Fruit fly (Drosophila melanogaster) whole organism, embryonic: ENCODE measurements around the gene alpha-Est3.

Experiments
- Abd-B ChIP-seq: fragments of 200-800 bp; sonication (Bioruptor generic); optimal IDR thresholded peaks from 2 replicates; lab custom pipeline; 2018; ENCODE audit warnings: missing biosample characterization, mild to moderate bottlenecking, missing genetic modification characterization, moderate library complexity
- Atf3 ChIP-seq: fragments of 200-800 bp; sonication (Bioruptor generic); optimal IDR thresholded peaks from 3 replicates; lab custom pipeline; 2016; ENCODE audit warnings: missing biosample characterization, missing genetic modification characterization
- B-H2 ChIP-seq: fragments of 200-800 bp; sonication (Bioruptor generic); optimal IDR thresholded peaks from 2 replicates; lab custom pipeline; 2018; ENCODE audit warnings: missing biosample characterization, mild to moderate bottlenecking, missing genetic modification characterization
- CG12391 ChIP-seq: fragments of 200-800 bp; sonication (Bioruptor generic); optimal IDR thresholded peaks from 3 replicates; lab custom pipeline; 2018; ENCODE audit warnings: missing biosample characterization, mild to moderate bottlenecking, missing genetic modification characterization, moderate library complexity
- CG13287 ChIP-seq: fragments of 200-800 bp; sonication (Bioruptor generic); IDR thresholded peaks from 2 replicates; pipeline ENCODE4 v1.3.6; 2022; ENCODE audit warnings: missing biosample characterization, missing genetic modification characterization; ENCODE audit not compliant: partially characterized antibody
- CG14441 ChIP-seq: fragments of 200-800 bp; sonication (Bioruptor generic); IDR thresholded peaks from 2 replicates; pipeline ENCODE4 v1.3.6; 2022; ENCODE audit warnings: missing biosample characterization, missing genetic modification characterization
- CG15073 ChIP-seq: fragments of 200-800 bp; sonication (Bioruptor generic); optimal IDR thresholded peaks from 2 replicates; lab custom pipeline; 2016; ENCODE audit warnings: missing biosample characterization, missing genetic modification characterization
- CG17328 ChIP-seq: fragments of 200-800 bp; sonication (Bioruptor generic); IDR thresholded peaks from 2 replicates; pipeline ENCODE4 v1.3.6; 2022; ENCODE audit warnings: missing biosample characterization, missing genetic modification characterization
- CG17359 ChIP-seq: fragments of 200-800 bp; sonication (Bioruptor generic); optimal IDR thresholded peaks from 3 replicates; lab custom pipeline; 2018; ENCODE audit warnings: missing biosample characterization, mild to moderate bottlenecking, missing genetic modification characterization, moderate library complexity
- CG2202 ChIP-seq: fragments of 200-800 bp; sonication (Bioruptor generic); optimal IDR thresholded peaks from 2 replicates; lab custom pipeline; 2018; ENCODE audit warnings: missing biosample characterization, mild to moderate bottlenecking, missing genetic modification characterization
- CG2678 ChIP-seq: fragments of 200-800 bp; sonication (Bioruptor generic); optimal IDR thresholded peaks from 3 replicates; lab custom pipeline; 2019; ENCODE audit warnings: missing biosample characterization, mild to moderate bottlenecking, missing genetic modification characterization, moderate library complexity
- CG31388 ChIP-seq: fragments of 200-800 bp; sonication (Bioruptor generic); optimal IDR thresholded peaks from 2 replicates; lab custom pipeline; 2016; ENCODE audit warnings: missing biosample characterization, missing genetic modification characterization
- CG3163 ChIP-seq: fragments of 200-800 bp; sonication (Bioruptor generic); optimal IDR thresholded peaks from 3 replicates; lab custom pipeline; 2016; ENCODE audit warnings: missing biosample characterization, missing genetic modification characterization
- CG3995 ChIP-seq: fragments of 200-800 bp; sonication (Bioruptor generic); optimal IDR thresholded peaks from 3 replicates; lab custom pipeline; 2016; ENCODE audit warnings: missing biosample characterization, missing genetic modification characterization
- CG42726 ChIP-seq: fragments of 200-800 bp; sonication (Bioruptor generic); IDR thresholded peaks from 2 replicates; pipeline ENCODE4 v1.3.6; 2022; ENCODE audit warnings: missing biosample characterization, missing genetic modification characterization; ENCODE audit not compliant: partially characterized antibody
- CG4404 ChIP-seq: fragments of 200-800 bp; sonication (Bioruptor generic); IDR thresholded peaks from 2 replicates; pipeline ENCODE4 v1.3.6; 2022; ENCODE audit warnings: missing biosample characterization, missing genetic modification characterization
- CG4854 ChIP-seq: fragments of 200-800 bp; sonication (Bioruptor generic); optimal IDR thresholded peaks from 2 replicates; lab custom pipeline; 2016; ENCODE audit warnings: missing biosample characterization, missing genetic modification characterization, inconsistent platforms
- CG7357 ChIP-seq: fragments of 200-800 bp; sonication (Bioruptor generic); IDR thresholded peaks from 3 replicates; pipeline ENCODE4 v1.3.6; 2022; ENCODE audit warnings: missing biosample characterization, missing genetic modification characterization
- CG7745 ChIP-seq: fragments of 200-800 bp; sonication (Bioruptor generic); optimal IDR thresholded peaks from 2 replicates; lab custom pipeline; 2018; ENCODE audit warnings: missing biosample characterization, mild to moderate bottlenecking, missing genetic modification characterization, moderate library complexity
- CG9817 ChIP-seq: fragments of 200-800 bp; sonication (Bioruptor generic); optimal IDR thresholded peaks from 2 replicates; lab custom pipeline; 2018; ENCODE audit warnings: missing biosample characterization, mild to moderate bottlenecking, missing genetic modification characterization, moderate library complexity
- CkIIα-i1 ChIP-seq: fragments of 200-800 bp; sonication (Bioruptor generic); IDR thresholded peaks from 2 replicates; pipeline ENCODE4 v1.3.6; 2022; ENCODE audit warnings: missing biosample characterization, missing genetic modification characterization
- Fer1 ChIP-seq: fragments of 200-800 bp; sonication (Bioruptor generic); optimal IDR thresholded peaks from 2 replicates; lab custom pipeline; 2017; ENCODE audit warnings: missing biosample characterization, mild to moderate bottlenecking, missing genetic modification characterization
- Fer2 ChIP-seq: fragments of 200-800 bp; sonication (Bioruptor generic); optimal IDR thresholded peaks from 2 replicates; lab custom pipeline; 2018; ENCODE audit warnings: missing biosample characterization, mild to moderate bottlenecking, missing genetic modification characterization, moderate library complexity
- Gug ChIP-seq: fragments of 200-800 bp; sonication (Bioruptor generic); IDR thresholded peaks from 4 replicates; pipeline ENCODE4 v1.3.6; 2022; ENCODE audit warnings: missing biosample characterization, missing genetic modification characterization
- HHEX ChIP-seq: fragments of 200-800 bp; sonication (Bioruptor generic); optimal IDR thresholded peaks from 3 replicates; lab custom pipeline; 2017; ENCODE audit warnings: missing biosample characterization, mild to moderate bottlenecking, missing genetic modification characterization, missing genetic modification reagents
- Med ChIP-seq: fragments of 200-800 bp; sonication (Bioruptor generic); peaks from one replicate; lab custom pipeline; 2016; ENCODE audit warnings: missing biosample characterization, missing genetic modification characterization, mild to moderate bottlenecking, inconsistent platforms, moderate library complexity
- NFAT ChIP-seq: fragments of 200-800 bp; sonication (Bioruptor generic); IDR thresholded peaks from 2 replicates; pipeline ENCODE4 v1.3.6; 2022; ENCODE audit warnings: missing biosample characterization, missing genetic modification characterization
- Neu2 ChIP-seq: fragments of 200-800 bp; sonication (Bioruptor generic); optimal IDR thresholded peaks from 3 replicates; lab custom pipeline; 2016; ENCODE audit warnings: missing biosample characterization, missing genetic modification characterization, borderline replicate concordance
- Oli ChIP-seq: fragments of 200-800 bp; sonication (Bioruptor generic); optimal IDR thresholded peaks from 2 replicates; lab custom pipeline; 2018; ENCODE audit warnings: missing biosample characterization, mild to moderate bottlenecking, missing genetic modification characterization, moderate library complexity
- Opbp ChIP-seq: fragments of 200-800 bp; sonication (Bioruptor generic); IDR thresholded peaks from 3 replicates; pipeline ENCODE4 v1.3.6; 2022; ENCODE audit warnings: missing biosample characterization, missing genetic modification characterization; ENCODE audit not compliant: partially characterized antibody
- Optix ChIP-seq: fragments of 200-800 bp; sonication (Bioruptor generic); IDR thresholded peaks from 3 replicates; pipeline ENCODE4 v1.3.6; 2022; ENCODE audit warnings: missing biosample characterization, missing genetic modification characterization
- bab2 ChIP-seq: fragments of 200-800 bp; sonication (Bioruptor generic); optimal IDR thresholded peaks from 2 replicates; lab custom pipeline; 2016; ENCODE audit warnings: missing biosample characterization, missing genetic modification characterization
- crol ChIP-seq: fragments of 200-800 bp; sonication (Bioruptor generic); IDR thresholded peaks from 2 replicates; pipeline ENCODE4 v1.3.6; 2022; ENCODE audit warnings: missing biosample characterization, missing genetic modification characterization
- dpn ChIP-seq, 2 experiments: fragments of 200-800 bp; sonication (Bioruptor generic); optimal IDR thresholded peaks; 3 replicates each; lab custom pipeline; 2016; ENCODE audit warnings: missing biosample characterization in 2 of 2, missing genetic modification characterization in 2 of 2
- dysf ChIP-seq: fragments of 200-800 bp; sonication (Bioruptor generic); IDR thresholded peaks from 3 replicates; pipeline ENCODE4 v1.3.6; 2022; ENCODE audit warnings: missing biosample characterization, missing genetic modification characterization
- eve ChIP-seq, 2 experiments: fragments of >200 bp; optimal IDR thresholded peaks; 2 replicates each; lab custom pipeline; 2017; ENCODE audit warnings: missing biosample characterization in 2 of 2, missing genetic modification characterization in 2 of 2
- exex ChIP-seq: fragments of 200-800 bp; sonication (Bioruptor generic); optimal IDR thresholded peaks from 4 replicates; lab custom pipeline; 2018; ENCODE audit warnings: missing biosample characterization, mild to moderate bottlenecking, missing genetic modification characterization, moderate library complexity
- gfzf ChIP-seq: fragments of 200-800 bp; sonication (Bioruptor generic); optimal IDR thresholded peaks from 2 replicates; lab custom pipeline; 2016; ENCODE audit warnings: missing biosample characterization, mild to moderate bottlenecking, missing genetic modification characterization, moderate library complexity
- kah ChIP-seq: fragments of 200-800 bp; sonication (Bioruptor generic); optimal IDR thresholded peaks from 2 replicates; lab custom pipeline; 2018; ENCODE audit warnings: missing biosample characterization, mild to moderate bottlenecking, missing genetic modification characterization
- ken ChIP-seq: fragments of 200-800 bp; sonication (Bioruptor generic); IDR thresholded peaks from 3 replicates; pipeline ENCODE4 v1.3.6; 2022; ENCODE audit warnings: missing biosample characterization, missing genetic modification characterization
- lbe ChIP-seq: fragments of 200-800 bp; sonication (Bioruptor generic); optimal IDR thresholded peaks from 2 replicates; lab custom pipeline; 2016; ENCODE audit warnings: missing biosample characterization, mild to moderate bottlenecking, missing genetic modification characterization
- luna ChIP-seq: fragments of 200-800 bp; sonication (Bioruptor generic); optimal IDR thresholded peaks from 2 replicates; lab custom pipeline; 2016; ENCODE audit warnings: missing biosample characterization, missing genetic modification characterization
- nom ChIP-seq: fragments of 200-800 bp; sonication (Bioruptor generic); optimal IDR thresholded peaks from 2 replicates; lab custom pipeline; 2017; ENCODE audit warnings: missing biosample characterization, missing genetic modification characterization, mild to moderate bottlenecking, moderate library complexity, missing genetic modification reagents
- pita ChIP-seq: fragments of 200-800 bp; sonication (Bioruptor generic); optimal IDR thresholded peaks from 2 replicates; lab custom pipeline; 2017; ENCODE audit warnings: missing biosample characterization, mild to moderate bottlenecking, missing genetic modification characterization
- pzg ChIP-seq: fragments of 200-800 bp; sonication (Bioruptor generic); optimal IDR thresholded peaks from 3 replicates; lab custom pipeline; 2018; ENCODE audit warnings: missing biosample characterization, mild to moderate bottlenecking, missing genetic modification characterization, moderate library complexity
- sug ChIP-seq: fragments of 200-800 bp; optimal IDR thresholded peaks from 2 replicates; lab custom pipeline; 2019; ENCODE audit warnings: missing biosample characterization, mild to moderate bottlenecking, missing genetic modification characterization, moderate library complexity
- tna ChIP-seq: fragments of 200-800 bp; sonication (Bioruptor generic); IDR thresholded peaks from 2 replicates; pipeline ENCODE4 v1.3.6; 2022; ENCODE audit warnings: missing biosample characterization, missing genetic modification characterization; ENCODE audit not compliant: partially characterized antibody
- tup ChIP-seq: fragments of 200-800 bp; sonication (Bioruptor generic); optimal IDR thresholded peaks from 2 replicates; lab custom pipeline; 2016; ENCODE audit warnings: missing biosample characterization, mild to moderate bottlenecking, missing genetic modification characterization, moderate library complexity
- vfl ChIP-seq: fragments of 200-800 bp; sonication (Bioruptor generic); optimal IDR thresholded peaks from 2 replicates; lab custom pipeline; 2016; ENCODE audit warnings: missing biosample characterization, missing genetic modification characterization
- vvl ChIP-seq: fragments of 200-800 bp; sonication (Bioruptor generic); IDR thresholded peaks from 2 replicates; pipeline ENCODE4 v1.3.6; 2022; ENCODE audit warnings: missing biosample characterization, missing genetic modification characterization
- wdn ChIP-seq: fragments of 200-800 bp; sonication (Bioruptor generic); IDR thresholded peaks from 2 replicates; pipeline ENCODE4 v1.3.6; 2022; ENCODE audit warnings: missing biosample characterization, missing genetic modification characterization

The alpha-Est3 gene

DNA sequence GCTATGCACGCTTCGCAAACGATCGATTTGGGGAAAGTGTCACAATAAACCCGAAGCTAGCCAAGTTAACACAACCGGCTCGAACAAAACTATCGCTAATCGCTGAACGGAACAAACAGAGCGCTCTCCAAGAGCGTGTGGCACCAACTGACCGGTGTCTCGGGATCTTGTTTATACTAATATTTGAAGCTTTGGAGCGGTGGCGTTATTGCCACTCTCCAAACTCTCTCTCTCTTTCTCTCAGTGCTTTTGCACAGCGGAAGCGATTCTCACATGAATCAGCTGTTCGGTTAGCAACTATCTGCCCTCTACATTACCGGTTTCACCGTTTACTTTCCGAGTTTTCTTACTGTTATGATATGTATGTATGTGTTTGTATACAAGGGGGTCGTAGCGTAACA lies 50.0 kb downstream of the alpha-Est3 start (continued):
- TF ChIP-seq CG2678 (tag; lab: Kevin White, UChicago), result no peak
- TF ChIP-seq Opbp (GFP tag; lab: Robert Waterston, UW), result no peak
- no peak for TF ChIP-seq crol (GFP tag; lab: Robert Waterston, UW)
- TF ChIP-seq CG4854 (GFP tag; lab: Kevin White, UChicago), result no peak
- no peak for TF ChIP-seq CG3995 (GFP tag; lab: Kevin White, UChicago)
- TF ChIP-seq CG7745, result no peak
- TF ChIP-seq CG4404, result no peak
- no peak for TF ChIP-seq CG2202 (tag; lab: Kevin White, UChicago)
- no peak for TF ChIP-seq vfl (GFP tag; lab: Kevin White, UChicago)
- no peak for TF ChIP-seq Gug (GFP tag; lab: Robert Waterston, UW)
- TF ChIP-seq gfzf (GFP tag; lab: Kevin White, UChicago), result no peak
- no peak for TF ChIP-seq nom
- TF ChIP-seq pita (GFP tag; lab: Kevin White, UChicago), result no peak
- peak; percentile 74 for TF ChIP-seq sug (tag; lab: Kevin White, UChicago)
- TF ChIP-seq Abd-B (GFP tag; lab: Kevin White, UChicago), result no peak
- TF ChIP-seq CG17359 (tag; lab: Kevin White, UChicago), result no peak
- no peak for TF ChIP-seq CG14441 (GFP tag; lab: Robert Waterston, UW)
- TF ChIP-seq wdn (GFP tag; lab: Robert Waterston, UW), result no peak
- no peak for TF ChIP-seq Neu2 (GFP tag; lab: Kevin White, UChicago)
- 0 out of 2 replicates have a peak, but pooled peaks have one; percentile 41 for TF ChIP-seq tna (GFP tag; lab: Robert Waterston, UW)
- no peak for TF ChIP-seq tup
- TF ChIP-seq CG15073 (GFP tag; lab: Kevin White, UChicago), result no peak
- peak; percentile 49; the same call in 1 of the 2 replicates for TF ChIP-seq CG13287 (GFP tag; lab: Robert Waterston, UW)
- no peak for TF ChIP-seq vvl (GFP tag; lab: Robert Waterston, UW)
- peak; percentile 37 for TF ChIP-seq B-H2 (GFP tag; lab: Kevin White, UChicago)
- TF ChIP-seq exex (tag; lab: Kevin White, UChicago), result peak; percentile 6
- no peak for TF ChIP-seq bab2 (GFP tag; lab: Kevin White, UChicago)
- TF ChIP-seq dysf (GFP tag; lab: Robert Waterston, UW), result no peak
- no peak for TF ChIP-seq CG3163
- no peak for TF ChIP-seq kah (GFP tag; lab: Kevin White, UChicago)
- TF ChIP-seq pzg (GFP tag; lab: Kevin White, UChicago), result no peak
- TF ChIP-seq eve (GFP tag; optimal IDR thresholded peaks at IDR 0.05; lab: Kevin White, UChicago), result no peak
- no peak for TF ChIP-seq luna (GFP tag; lab: Kevin White, UChicago)
- peak; percentile 32 for TF ChIP-seq Fer1 (GFP tag; lab: Kevin White, UChicago)
- TF ChIP-seq Oli (tag; lab: Kevin White, UChicago), result no peak
- no peak for TF ChIP-seq CG7357 (GFP tag; lab: Robert Waterston, UW)
- TF ChIP-seq CkIIα-i1 (GFP tag; lab: Robert Waterston, UW), result no peak
- TF ChIP-seq NFAT (GFP tag; lab: Robert Waterston, UW), result no peak
- no peak for TF ChIP-seq Fer2
- TF ChIP-seq HHEX (GFP tag; lab: Kevin White, UChicago), result no peak
- no peak for TF ChIP-seq ken
- TF ChIP-seq CG12391 (tag; lab: Kevin White, UChicago), result no peak
- TF ChIP-seq CG31388 (GFP tag; lab: Kevin White, UChicago), result no peak
- no peak for TF ChIP-seq Optix (GFP tag; lab: Robert Waterston, UW)
- TF ChIP-seq CG17328 (GFP tag; lab: Robert Waterston, UW), result no peak
- TF ChIP-seq dpn (GFP tag; optimal IDR thresholded peaks at IDR 0.05; lab: Kevin White, UChicago), result no peak
- no peak for TF ChIP-seq CG9817 (tag; lab: Kevin White, UChicago)
- TF ChIP-seq lbe (GFP tag; lab: Kevin White, UChicago), result no peak
- no peak for TF ChIP-seq Atf3 (GFP tag; lab: Kevin White, UChicago)
- peak; percentile 29; the same call in 1 of the 2 replicates for TF ChIP-seq CG42726
- peak; percentile 75 for TF ChIP-seq Med (GFP tag; lab: Kevin White, UChicago)
